Fruit fly (Drosophila melanogaster) whole organism, adult: Measurements from ENCODE around the gene COX7B.

Experiments used
- bab1 ChIP-seq: fragments of 200-800 bp; sonication (Bioruptor generic); optimal IDR thresholded peaks from 3 replicates; lab custom pipeline; 2019; ENCODE audit warnings: missing biosample characterization, mild to moderate bottlenecking, missing genetic modification characterization, moderate library complexity
- kay ChIP-seq: fragments of 200-800 bp; sonication (Bioruptor generic); peaks from one replicate; lab custom pipeline; 2016; ENCODE audit warnings: missing biosample characterization, missing genetic modification characterization, borderline replicate concordance

dm6 chr3L:17421319-17421718 lies 4.0 kb upstream of the COX7B start, which contains the start of gene blot:
- TF ChIP-seq kay (GFP tag; lab: Kevin White, UChicago) (no peak), bab1 (GFP tag; lab: Kevin White, UChicago) (peak; percentile 59)
